Worm (Caenorhabditis elegans): ENCODE results near the gene C17C3.9.

C17C3.9 gene

ce11 chrII:5525297-5525696 is 6.8 kb downstream of the C17C3.9 start, which contains the start of gene tbx-35:
Gene tbx-35, minus strand, starts transcription at chrII:5525397.
- TF ChIP-seq dao-5 (tag; optimal IDR thresholded peaks at IDR 0.05) = no peak
- TF ChIP-seq him-1 (tag; optimal IDR thresholded peaks at IDR 0.05) = no peak
- TF ChIP-seq W03F9.2 (tag; optimal IDR thresholded peaks at IDR 0.05) = no peak

DNA sequence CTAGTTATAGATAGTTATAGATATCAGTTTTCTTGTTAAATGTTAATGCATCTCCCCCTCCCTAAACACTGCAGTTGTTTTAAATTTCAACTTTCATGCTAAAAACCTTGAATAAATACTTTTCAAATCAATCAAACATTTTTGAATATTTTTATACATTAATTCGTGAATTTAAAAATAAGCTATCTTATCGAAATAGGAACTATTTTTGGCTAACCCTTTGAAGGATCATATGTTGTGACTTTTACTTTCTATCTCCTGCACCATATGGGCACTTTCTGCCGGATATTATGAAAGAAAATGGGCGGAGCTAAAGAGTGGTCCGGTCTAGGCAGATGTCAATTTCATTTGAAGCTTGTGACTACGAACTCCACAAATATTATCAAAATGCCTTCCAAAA is 9.4 kb downstream of the C17C3.9 start, which contains the start of gene ZK177.11:
Gene ZK177.11, plus strand, starts transcription at position 301 of the 400 bp plus-strand sequence.
- no peak for TF ChIP-seq W03F9.2 (tag; optimal IDR thresholded peaks at IDR 0.05)
- no peak for TF ChIP-seq dao-5 (tag; optimal IDR thresholded peaks at IDR 0.05)
- TF ChIP-seq him-1 (tag; optimal IDR thresholded peaks at IDR 0.05) = no peak

- TF ChIP-seq W03F9.2 (tag; optimal IDR thresholded peaks at IDR 0.05) = no peak
- TF ChIP-seq dao-5 (tag; optimal IDR thresholded peaks at IDR 0.05) = no peak
- TF ChIP-seq him-1 (tag; optimal IDR thresholded peaks at IDR 0.05) = no peak
These were observed 10.7 kb downstream of the C17C3.9 start, which contains the start of gene ZK177.12 for ce11 chrII:5521411-5521810. Gene ZK177.12, plus strand, starts transcription at chrII:5521711.

ce11 chrII:5518910-5519309 is 13.2 kb downstream of the C17C3.9 start, which contains the start of gene ZK177.2:
Gene ZK177.2, plus strand, starts transcription at chrII:5519210.
- TF ChIP-seq dao-5 (tag; optimal IDR thresholded peaks at IDR 0.05) (no peak), W03F9.2 (tag; optimal IDR thresholded peaks at IDR 0.05) (no peak), him-1 (tag; optimal IDR thresholded peaks at IDR 0.05) (no peak)

DNA sequence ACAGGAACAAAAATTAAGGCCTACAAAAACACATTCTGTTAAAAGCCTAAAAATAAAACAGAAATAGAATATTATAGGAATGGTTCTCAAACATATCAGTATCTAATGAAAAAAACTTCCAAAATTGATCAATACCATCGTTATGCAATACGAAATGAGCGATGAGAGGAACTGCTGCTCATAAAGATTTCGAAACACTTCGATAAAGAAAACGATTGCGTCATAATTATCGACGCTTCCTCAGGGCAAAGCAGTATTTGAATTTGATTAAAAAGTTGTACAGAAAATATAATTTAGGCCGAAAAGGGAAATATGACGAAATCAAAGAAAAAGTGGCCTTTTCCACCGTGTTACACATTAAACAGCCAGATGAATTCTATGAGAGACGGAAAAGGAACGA is 14.0 kb downstream of the C17C3.9 start:
- TF ChIP-seq dao-5 (tag; optimal IDR thresholded peaks at IDR 0.05) (no peak), him-1 (tag; optimal IDR thresholded peaks at IDR 0.05) (no peak), W03F9.2 (tag; optimal IDR thresholded peaks at IDR 0.05) (no peak)

- no peak for TF ChIP-seq him-1 (tag; optimal IDR thresholded peaks at IDR 0.05)
- TF ChIP-seq W03F9.2 (tag; optimal IDR thresholded peaks at IDR 0.05) = no peak
- no peak for TF ChIP-seq dao-5 (tag; optimal IDR thresholded peaks at IDR 0.05)
These were observed 14.4 kb downstream of the C17C3.9 start, which contains the start of gene ZK177.9 for ce11 chrII:5517643-5518042. Gene ZK177.9, minus strand, starts transcription at chrII:5517743.

ce11 chrII:5515542-5515941 is 16.5 kb downstream of the C17C3.9 start, which contains the start of gene ZK177.3:
Gene ZK177.3, plus strand, starts transcription at chrII:5515842.
- no peak for TF ChIP-seq W03F9.2 (tag; optimal IDR thresholded peaks at IDR 0.05)
- TF ChIP-seq him-1 (tag; optimal IDR thresholded peaks at IDR 0.05) = no peak
- no peak for TF ChIP-seq dao-5 (tag; optimal IDR thresholded peaks at IDR 0.05)

DNA sequence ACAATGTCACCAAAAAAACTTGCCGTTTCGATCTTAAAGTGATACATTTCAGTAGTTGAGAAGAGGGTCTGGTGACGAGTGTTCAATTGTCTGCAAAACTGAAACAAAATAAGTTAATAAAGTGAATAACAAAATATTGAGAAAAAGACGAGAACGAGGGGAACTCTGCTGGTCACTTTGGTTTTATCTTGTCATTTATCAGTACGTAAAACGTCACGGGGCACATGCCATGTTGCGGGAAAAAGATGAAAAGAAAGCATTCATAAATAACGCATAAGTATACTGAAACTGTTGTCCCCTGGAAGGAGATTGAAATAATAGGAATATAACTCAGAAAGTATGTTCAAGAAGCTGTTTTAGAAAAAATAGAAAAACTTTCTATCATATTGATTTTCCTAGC is 17.2 kb downstream of the C17C3.9 start, which contains the start of gene sahd-1:
Gene sahd-1, minus strand, starts transcription at position 100 of the 400 bp plus-strand sequence.
- TF ChIP-seq him-1 (tag; optimal IDR thresholded peaks at IDR 0.05) = no peak
- TF ChIP-seq W03F9.2 (tag; optimal IDR thresholded peaks at IDR 0.05) = no peak
- TF ChIP-seq dao-5 (tag; optimal IDR thresholded peaks at IDR 0.05) = no peak

ce11 chrII:5512473-5513097 is 19.5 kb downstream of the C17C3.9 start:
- TF ChIP-seq him-1 (tag; optimal IDR thresholded peaks at IDR 0.05) = no peak

DNA sequence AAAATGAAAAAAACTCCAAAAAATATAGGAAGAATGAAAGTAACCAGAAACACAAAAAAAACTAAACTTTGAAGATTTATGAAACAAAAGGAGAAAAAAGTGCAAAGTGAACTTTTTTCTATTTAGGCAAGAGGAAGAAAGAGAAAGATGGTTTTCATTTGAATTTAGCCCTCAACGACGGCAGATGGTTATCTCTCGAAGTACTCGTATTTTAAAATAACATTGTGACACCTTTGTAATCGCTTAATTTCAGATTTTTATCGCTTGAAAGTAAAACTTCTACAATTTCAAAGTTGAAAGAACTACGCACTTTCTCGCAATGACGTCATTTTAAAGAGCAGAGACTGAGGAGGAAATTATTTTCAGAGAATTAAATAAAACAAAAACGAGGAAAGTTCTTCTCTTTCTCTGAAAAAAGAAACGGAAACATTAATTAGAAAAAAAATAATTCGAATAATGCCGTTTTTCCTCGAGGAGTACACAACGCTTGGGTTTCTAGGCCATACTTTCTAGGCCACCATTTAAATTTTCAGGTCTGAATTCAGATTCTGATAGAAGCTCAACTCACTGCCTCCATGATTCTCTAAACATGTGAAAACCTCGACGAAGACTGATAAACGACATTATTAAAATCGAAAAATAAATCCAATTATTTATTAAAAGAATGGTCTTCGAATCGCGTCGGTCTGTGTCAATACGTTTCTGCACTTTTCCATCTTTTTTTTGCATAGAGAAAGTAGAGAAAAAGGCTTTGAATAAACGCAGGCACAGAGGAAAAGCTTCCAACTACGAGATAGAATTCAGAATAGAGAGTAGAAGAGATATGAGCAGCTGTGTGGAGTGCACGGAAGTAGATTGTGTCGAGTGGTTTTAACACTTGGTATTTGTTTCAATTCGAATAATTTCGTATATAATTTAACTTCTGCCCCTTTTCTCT is 20.4 kb downstream of the C17C3.9 start:
- TF ChIP-seq him-1 (tag; optimal IDR thresholded peaks at IDR 0.05) (no peak), W03F9.2 (tag; optimal IDR thresholded peaks at IDR 0.05) (no peak), dao-5 (tag; optimal IDR thresholded peaks at IDR 0.05) (no peak)

DNA sequence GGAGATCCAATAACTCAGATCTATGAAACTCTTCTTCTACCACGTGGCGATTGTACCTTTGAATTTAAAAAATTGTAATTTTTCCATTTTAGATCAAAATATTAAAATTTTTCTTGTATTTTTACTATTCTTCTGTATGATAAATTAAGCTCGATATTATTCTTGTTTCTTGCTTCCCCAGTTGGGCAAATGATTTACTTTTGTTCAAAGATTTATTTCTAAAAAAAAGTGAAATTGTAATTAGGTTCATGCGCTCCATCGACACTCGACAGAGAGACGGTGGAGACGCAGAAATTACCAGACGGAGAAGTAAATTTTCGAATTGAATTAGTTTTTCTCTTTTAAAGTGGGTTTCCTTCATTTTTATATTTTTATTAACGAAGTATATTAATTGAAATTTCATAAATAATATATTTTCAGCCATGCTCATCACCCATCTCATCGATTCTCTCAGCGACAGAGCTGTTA is 26.2 kb downstream of the C17C3.9 start, which contains the start of gene npp-24:
Gene npp-24, plus strand, starts transcription at position 51 of the 468 bp plus-strand sequence.
- TF ChIP-seq him-1 (tag; optimal IDR thresholded peaks at IDR 0.05) (no peak), W03F9.2 (tag; optimal IDR thresholded peaks at IDR 0.05) (no peak), dao-5 (tag; optimal IDR thresholded peaks at IDR 0.05) (no peak)

DNA sequence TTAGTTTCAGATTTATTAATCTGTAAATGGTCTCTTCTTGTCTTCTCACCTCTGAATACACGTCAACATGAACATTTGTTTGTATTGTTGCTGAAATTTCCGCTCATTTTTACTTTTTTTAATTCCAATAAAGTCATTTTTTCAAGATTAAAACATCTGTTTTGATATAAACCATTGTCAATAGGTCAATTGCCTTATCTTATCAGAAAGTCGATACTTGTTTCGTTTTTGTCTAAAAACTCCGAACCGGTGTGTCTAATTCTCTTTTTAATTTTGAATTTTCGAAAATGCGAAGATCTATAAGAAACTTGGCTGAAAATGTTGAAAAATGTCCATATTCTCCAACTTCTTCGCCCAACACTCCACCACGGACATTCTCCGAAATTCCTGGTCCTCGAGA is 28.3 kb downstream of the C17C3.9 start, which contains the start of gene cyp-44A1:
Gene cyp-44A1, plus strand, starts transcription at position 285 of the 400 bp plus-strand sequence.
- no peak for TF ChIP-seq dao-5 (tag; optimal IDR thresholded peaks at IDR 0.05)
- TF ChIP-seq him-1 (tag; optimal IDR thresholded peaks at IDR 0.05) = no peak

- no peak for TF ChIP-seq him-1 (tag; optimal IDR thresholded peaks at IDR 0.05)
- no peak for TF ChIP-seq dao-5 (tag; optimal IDR thresholded peaks at IDR 0.05)
- TF ChIP-seq W03F9.2 (tag; optimal IDR thresholded peaks at IDR 0.05) = no peak
These were observed 31.0 kb downstream of the C17C3.9 start, which contains the start of gene F12A10.8 for ce11 chrII:5500986-5501657. Gene F12A10.8, minus strand, starts transcription at chrII:5501064.

All from whole organism, L4/young adult.